Fruit fly (Drosophila melanogaster): ENCODE results near the gene CG3792.

CG3792 gene

DNA sequence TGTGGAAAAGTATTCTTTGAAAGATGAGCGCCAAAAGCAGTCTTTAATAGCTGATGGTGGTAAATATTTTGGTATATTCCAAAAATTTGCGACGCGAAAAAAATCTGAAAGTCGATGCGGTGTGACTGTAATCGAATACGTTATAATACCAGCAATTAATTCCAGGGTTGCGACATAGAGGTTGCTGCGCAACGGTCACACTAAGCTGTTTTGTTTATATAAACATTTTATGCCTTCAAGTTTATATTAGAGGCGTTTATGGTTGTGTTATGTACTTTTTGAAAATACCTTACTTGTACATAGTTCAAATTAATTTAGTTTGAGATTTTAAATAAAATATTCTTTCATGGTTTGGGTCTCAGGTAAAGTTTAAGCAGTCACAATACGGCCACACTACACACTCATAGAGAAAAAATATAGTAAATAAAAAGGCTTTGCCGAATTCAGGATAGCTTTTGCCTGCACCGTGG lies 5.7 kb upstream of the CG3792 start, which contains the start of gene CG14043 (continued):
- TF ChIP-seq CG8290 (GFP tag; optimal IDR thresholded peaks at IDR 0.05) (peak; percentile 1), CG8290 (tag; optimal IDR thresholded peaks at IDR 0.05) (no peak), CG9609 (GFP tag; optimal IDR thresholded peaks at IDR 0.05) (no peak), CG2129 (GFP tag; IDR thresholded peaks at IDR 0.05; ENCODE audit: partially characterized antibody) (no peak), Lpt (GFP tag; optimal IDR thresholded peaks at IDR 0.05) (no peak), CG9215 (GFP tag; IDR thresholded peaks at IDR 0.05) (no peak), Hand (GFP tag; optimal IDR thresholded peaks at IDR 0.05) (no peak), kay (GFP tag; optimal IDR thresholded peaks at IDR 0.05) (no peak), fru (optimal IDR thresholded peaks at IDR 0.05) (no peak), Tbp (GFP tag; optimal IDR thresholded peaks at IDR 0.05) (no peak), bcd (GFP tag; optimal IDR thresholded peaks at IDR 0.05) (no peak), CG33557 (GFP tag; optimal IDR thresholded peaks at IDR 0.05) (no peak), bowl (GFP tag; IDR thresholded peaks at IDR 0.05) (no peak), CG31224 (GFP tag; IDR thresholded peaks at IDR 0.05) (no peak), oc (tag; optimal IDR thresholded peaks at IDR 0.05) (no peak), hb (GFP tag; IDR thresholded peaks at IDR 0.05; ENCODE audit: partially characterized antibody) (no peak), fu2 (GFP tag; optimal IDR thresholded peaks at IDR 0.05) (no peak), luna (GFP tag; optimal IDR thresholded peaks at IDR 0.05) (no peak), fd3F (GFP tag; optimal IDR thresholded peaks at IDR 0.05) (no peak), CG12659 (GFP tag; optimal IDR thresholded peaks at IDR 0.05) (peak; percentile 91), CG34376 (GFP tag; optimal IDR thresholded peaks at IDR 0.05) (no peak), CG1792 (GFP tag; optimal IDR thresholded peaks at IDR 0.05) (no peak), Chrac-16 (GFP tag; optimal IDR thresholded peaks at IDR 0.05) (peak; percentile 17), Sox100B (GFP tag; optimal IDR thresholded peaks at IDR 0.05) (no peak), Ada2b (GFP tag; IDR thresholded peaks at IDR 0.05) (no peak), Hr3 (GFP tag; optimal IDR thresholded peaks at IDR 0.05) (peak; percentile 3), CG18764 (GFP tag; optimal IDR thresholded peaks at IDR 0.05) (no peak), CG15601 (tag; optimal IDR thresholded peaks at IDR 0.05) (peak; percentile 51), vvl (GFP tag; IDR thresholded peaks at IDR 0.05) (no peak), CG14050 (GFP tag; IDR thresholded peaks at IDR 0.05) (no peak), tx (GFP tag; optimal IDR thresholded peaks at IDR 0.05) (no peak), CG32532 (GFP tag; IDR thresholded peaks at IDR 0.05) (0 out of 2 replicates have a peak, but pooled peaks have one; percentile 21), CHES-1-like (GFP tag; optimal IDR thresholded peaks at IDR 0.05) (peak; percentile 63), Lhr (GFP tag; optimal IDR thresholded peaks at IDR 0.05) (peak; percentile 85), D19B (GFP tag; optimal IDR thresholded peaks at IDR 0.05) (no peak), TFAM (GFP tag; optimal IDR thresholded peaks at IDR 0.05) (no peak), Kr (GFP tag; optimal IDR thresholded peaks at IDR 0.05) (no peak), stwl (tag; optimal IDR thresholded peaks at IDR 0.05) (peak; percentile 84), CG11398 (GFP tag; optimal IDR thresholded peaks at IDR 0.05) (no peak), CG10543 (GFP tag; optimal IDR thresholded peaks at IDR 0.05) (no peak), CG3281 (GFP tag; optimal IDR thresholded peaks at IDR 0.05) (peak; percentile 78), onecut (GFP tag; IDR thresholded peaks at IDR 0.05) (no peak), Max (GFP tag; optimal IDR thresholded peaks at IDR 0.05) (peak; percentile 21), CG10209 (GFP tag; optimal IDR thresholded peaks at IDR 0.05) (no peak), CG6689 (GFP tag; IDR thresholded peaks at IDR 0.05) (no peak), klu (GFP tag; IDR thresholded peaks at IDR 0.05) (no peak), ac (GFP tag; optimal IDR thresholded peaks at IDR 0.05) (no peak), pros (GFP tag; optimal IDR thresholded peaks at IDR 0.05) (no peak), gsb (GFP tag; IDR thresholded peaks at IDR 0.05) (no peak), CG15696 (tag; optimal IDR thresholded peaks at IDR 0.05) (peak; percentile 7), CG3065 (GFP tag; optimal IDR thresholded peaks at IDR 0.05) (no peak), cato (GFP tag; optimal IDR thresholded peaks at IDR 0.05; ENCODE audit: borderline replicate concordance) (no peak), HLH3B (GFP tag; IDR thresholded peaks at IDR 0.05) (no peak)
